Fruit fly (Drosophila melanogaster): Measurements from ENCODE around the gene tap.

DNA sequence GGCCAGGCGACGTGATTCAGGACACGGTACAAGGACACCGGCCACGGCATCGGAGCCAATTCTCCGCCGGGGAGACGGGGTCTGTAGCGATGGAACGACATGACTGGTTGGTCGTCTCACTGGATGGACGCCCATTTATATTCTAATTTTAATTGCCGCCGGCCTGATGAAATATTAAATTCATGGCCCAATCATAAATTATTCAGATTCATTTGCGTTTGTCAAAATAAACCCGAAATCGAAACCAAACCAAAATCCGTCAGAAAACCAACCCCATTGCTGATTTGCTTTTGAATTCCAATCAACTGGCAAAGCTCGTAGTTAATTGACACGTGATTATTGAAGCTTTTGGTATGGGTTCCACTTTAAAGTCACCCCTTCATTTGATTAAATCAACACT lies 30.4 kb upstream of the tap start, which contains the start of gene Or74a:
- TF ChIP-seq Myc (optimal IDR thresholded peaks at IDR 0.05) = no peak
- no peak for TF ChIP-seq h (optimal IDR thresholded peaks at IDR 0.05)
- TF ChIP-seq insv (optimal IDR thresholded peaks at IDR 0.05) = no peak
